Worm (Caenorhabditis elegans): ENCODE results near the gene nhr-34.

DNA sequence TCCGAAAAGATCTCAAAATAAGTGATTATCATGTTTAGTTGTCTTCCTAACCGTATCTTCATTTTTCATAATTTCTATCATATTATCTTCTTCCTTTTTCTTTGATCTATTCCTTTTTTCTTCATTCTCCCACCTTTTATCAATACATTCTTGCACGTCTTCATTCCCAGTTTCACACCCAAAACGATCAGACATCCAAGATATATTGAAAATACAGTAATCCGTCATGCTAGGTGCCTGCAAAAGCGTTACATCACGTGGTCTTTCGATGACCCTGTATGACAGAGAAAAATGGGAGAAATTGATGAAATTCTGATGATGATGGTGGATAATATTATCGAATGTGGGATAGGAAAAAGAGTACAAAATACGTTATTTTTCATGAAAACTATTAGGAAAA is 3.0 kb downstream of the nhr-34 start:
- TF ChIP-seq dao-5 (tag; optimal IDR thresholded peaks at IDR 0.05) (no peak), him-1 (tag; optimal IDR thresholded peaks at IDR 0.05) (no peak), W03F9.2 (tag; optimal IDR thresholded peaks at IDR 0.05) (no peak)
